Worm (Caenorhabditis elegans) whole organism, L3 larva: ENCODE measurements around the gene F13E9.9.

ENCODE experiments used
- aly-2 ChIP-seq: fragments of 150-350 bp; optimal IDR thresholded peaks from 2 replicates; lab custom pipeline; 2014; ENCODE audit warnings: missing biosample characterization, missing genetic modification characterization
- ama-1 ChIP-seq: fragments of 150-350 bp; optimal IDR thresholded peaks from 2 replicates; lab custom pipeline; 2018
- ceh-28 ChIP-seq: fragments of 150-350 bp; optimal IDR thresholded peaks from 2 replicates; lab custom pipeline; 2014; ENCODE audit warnings: missing biosample characterization, missing genetic modification reagents, missing genetic modification characterization
- egl-27 ChIP-seq: sonication (generic microtip); optimal IDR thresholded peaks from 4 replicates; lab custom pipeline; 2017; ENCODE audit warnings: missing biosample characterization, missing genetic modification reagents, missing genetic modification characterization
- eor-1 ChIP-seq, 2 experiments: fragments of 150-350 bp; optimal IDR thresholded peaks; 2 replicates each; lab custom pipeline; 2014 to 2018; ENCODE audit warnings: missing biosample characterization in 2 of 2, missing genetic modification characterization in 2 of 2
- lin-15B ChIP-seq: fragments of 150-350 bp; optimal IDR thresholded peaks from 2 replicates; lab custom pipeline; 2014; ENCODE audit warnings: missing biosample characterization, missing genetic modification characterization
- nhr-237 ChIP-seq: fragments of 150-350 bp; optimal IDR thresholded peaks from 2 replicates; lab custom pipeline; 2014; ENCODE audit warnings: missing biosample characterization, missing genetic modification characterization
- nhr-25 ChIP-seq: sonication (generic microtip); optimal IDR thresholded peaks from 2 replicates; lab custom pipeline; 2017; ENCODE audit warnings: missing biosample characterization, missing genetic modification characterization
- nhr-28 ChIP-seq: fragments of 150-350 bp; optimal IDR thresholded peaks from 2 replicates; lab custom pipeline; 2014; ENCODE audit warnings: missing biosample characterization, missing genetic modification characterization
- nhr-76 ChIP-seq: fragments of 150-350 bp; sonication (generic microtip); optimal IDR thresholded peaks from 5 replicates; lab custom pipeline; 2014; ENCODE audit warnings: missing biosample characterization, missing genetic modification characterization
- pha-4 ChIP-seq: fragments of 150-350 bp; optimal IDR thresholded peaks from 2 replicates; lab custom pipeline; 2014; ENCODE audit warnings: missing biosample characterization, missing genetic modification reagents, missing genetic modification characterization
- pqm-1 ChIP-seq: fragments of 150-350 bp; optimal IDR thresholded peaks from 2 replicates; lab custom pipeline; 2017; ENCODE audit warnings: missing biosample characterization, missing genetic modification characterization, inconsistent platforms
- unc-62 ChIP-seq: fragments of 150-350 bp; sonication (generic microtip); optimal IDR thresholded peaks from 4 replicates; lab custom pipeline; 2014; ENCODE audit warnings: missing biosample characterization, missing genetic modification reagents, missing genetic modification characterization
- zag-1 ChIP-seq: fragments of 150-350 bp; optimal IDR thresholded peaks from 2 replicates; lab custom pipeline; 2014; ENCODE audit warnings: missing biosample characterization, missing genetic modification characterization

DNA sequence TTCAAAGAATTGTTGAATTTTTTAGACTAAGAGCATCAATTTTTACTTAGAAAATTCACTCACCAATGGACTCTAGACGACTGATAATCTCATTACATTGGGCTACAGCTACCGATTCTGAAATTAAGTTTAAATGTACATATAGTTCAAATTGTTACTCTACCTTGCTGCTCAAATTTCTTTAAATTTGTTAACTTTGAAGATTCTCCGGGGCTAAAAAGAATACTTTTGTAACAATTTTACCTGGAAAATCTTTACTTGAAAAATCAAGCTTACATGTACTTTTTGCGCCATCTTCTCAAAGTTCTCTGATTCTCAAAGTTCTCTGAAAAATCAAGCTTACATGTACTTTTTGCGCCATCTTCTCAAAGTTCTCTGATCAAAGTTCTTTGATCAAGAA lies 19.4 kb downstream of the F13E9.9 start, which contains the start of gene sdz-13:
- no peak for TF ChIP-seq nhr-237 (tag; lab: Kevin White, UChicago)
- TF ChIP-seq ama-1, result no peak
- TF ChIP-seq nhr-25 (tag; lab: Kevin White, UChicago), result no peak
- no peak for TF ChIP-seq unc-62
- TF ChIP-seq egl-27 (tag; lab: Kevin White, UChicago), result no peak
- no peak for TF ChIP-seq nhr-76 (tag; lab: Kevin White, UChicago)
- TF ChIP-seq eor-1 (tag; optimal IDR thresholded peaks at IDR 0.05; lab: Kevin White, UChicago), result no peak
- no peak for TF ChIP-seq pha-4 (tag; lab: Kevin White, UChicago)
- no peak for TF ChIP-seq lin-15B (tag; lab: Kevin White, UChicago)
- no peak for TF ChIP-seq nhr-28
- no peak for TF ChIP-seq aly-2 (tag; lab: Kevin White, UChicago)
- no peak for TF ChIP-seq pqm-1 (tag; lab: Kevin White, UChicago)
- no peak for TF ChIP-seq ceh-28 (tag; lab: Kevin White, UChicago)
- TF ChIP-seq zag-1, result no peak
